Fruit fly (Drosophila melanogaster): ENCODE measurements around the gene Ubc2.
A peak's percentile ranks its signal among the peaks of the same experiment; 100 is the strongest.

The Ubc2 gene

dm6 chr2L:10751879-10752620 lies 15.8 kb downstream of the Ubc2 start (continued):
- TF ChIP-seq shn (GFP tag; optimal IDR thresholded peaks at IDR 0.05) = peak; percentile 89
- no peak for TF ChIP-seq D19B (GFP tag; optimal IDR thresholded peaks at IDR 0.05)
- peak; percentile 53 for TF ChIP-seq Bteb2 (GFP tag; optimal IDR thresholded peaks at IDR 0.05)
- peak; percentile 89 for TF ChIP-seq CG6254 (GFP tag; optimal IDR thresholded peaks at IDR 0.05)
- TF ChIP-seq Hand (GFP tag; optimal IDR thresholded peaks at IDR 0.05) = peak; percentile 46
- TF ChIP-seq z (GFP tag; IDR thresholded peaks at IDR 0.05) = peak; percentile 68
- TF ChIP-seq CG1529 (GFP tag; optimal IDR thresholded peaks at IDR 0.05) = peak; percentile 93
- TF ChIP-seq stwl (tag; optimal IDR thresholded peaks at IDR 0.05) = peak; percentile 68
- TF ChIP-seq CG2202 (tag; optimal IDR thresholded peaks at IDR 0.05) = peak; percentile 97
- 0 out of 4 replicates have a peak, but pooled peaks have one; percentile 56 for TF ChIP-seq chinmo (GFP tag; IDR thresholded peaks at IDR 0.05; ENCODE audit: partially characterized antibody)
- TF ChIP-seq jigr1 (GFP tag; IDR thresholded peaks at IDR 0.05) = no peak
- peak; percentile 69 for TF ChIP-seq CG6654 (GFP tag; optimal IDR thresholded peaks at IDR 0.05)
- TF ChIP-seq pita (GFP tag; optimal IDR thresholded peaks at IDR 0.05) = no peak
- TF ChIP-seq CG9609 (GFP tag; optimal IDR thresholded peaks at IDR 0.05) = peak; percentile 80
- no peak for TF ChIP-seq Opbp (GFP tag; IDR thresholded peaks at IDR 0.05; ENCODE audit: partially characterized antibody)
- peak; percentile 23 for TF ChIP-seq run (tag; optimal IDR thresholded peaks at IDR 0.05)
- TF ChIP-seq CG10543 (GFP tag; optimal IDR thresholded peaks at IDR 0.05) = peak; percentile 75
- TF ChIP-seq inv (GFP tag; IDR thresholded peaks at IDR 0.05; ENCODE audit: partially characterized antibody) = no peak
- TF ChIP-seq ham (GFP tag; IDR thresholded peaks at IDR 0.05) = no peak
- peak; percentile 64 for TF ChIP-seq sd (tag; optimal IDR thresholded peaks at IDR 0.05)
- 0 out of 2 replicates have a peak, but pooled peaks have one; percentile 32 for TF ChIP-seq bowl (GFP tag; IDR thresholded peaks at IDR 0.05)
- TF ChIP-seq row (GFP tag; IDR thresholded peaks at IDR 0.05) = peak; percentile 42; the same call in 1 of the 3 replicates
- TF ChIP-seq CG10654 (GFP tag; optimal IDR thresholded peaks at IDR 0.05) = peak; percentile 92
- TF ChIP-seq Optix (GFP tag; IDR thresholded peaks at IDR 0.05) = peak; percentile 78
- no peak for TF ChIP-seq unc-4 (GFP tag; IDR thresholded peaks at IDR 0.05; ENCODE audit: partially characterized antibody)
- TF ChIP-seq sug (tag; optimal IDR thresholded peaks at IDR 0.05) = peak; percentile 80
- TF ChIP-seq grn (GFP tag; optimal IDR thresholded peaks at IDR 0.05) = peak; percentile 98
- peak; percentile 94 for TF ChIP-seq HLHmδ (GFP tag; optimal IDR thresholded peaks at IDR 0.05)
- TF ChIP-seq Oaz (GFP tag; IDR thresholded peaks at IDR 0.05) = no peak
- peak; percentile 48; the same call in 2 of the 3 replicates for TF ChIP-seq CG7357 (GFP tag; IDR thresholded peaks at IDR 0.05)
- no peak for TF ChIP-seq Trl (optimal IDR thresholded peaks at IDR 0.05)
- TF ChIP-seq Trl (GFP tag; optimal IDR thresholded peaks at IDR 0.05) = peak; percentile 94
- peak; percentile 93 for TF ChIP-seq HHEX (GFP tag; optimal IDR thresholded peaks at IDR 0.05)
- TF ChIP-seq hth (optimal IDR thresholded peaks at IDR 0.05) = no peak
- peak; percentile 47; the same call in 1 of the 2 replicates for TF ChIP-seq dimm (GFP tag; IDR thresholded peaks at IDR 0.05)
- no peak for TF ChIP-seq ash1 (GFP tag; optimal IDR thresholded peaks at IDR 0.05)
- peak; percentile 85 for TF ChIP-seq CG3838 (GFP tag; optimal IDR thresholded peaks at IDR 0.05)
- peak; percentile 96 for TF ChIP-seq Med (GFP tag)
- TF ChIP-seq CG4424 (GFP tag; optimal IDR thresholded peaks at IDR 0.05) = peak; percentile 85
- TF ChIP-seq YL-1 (GFP tag; optimal IDR thresholded peaks at IDR 0.05) = peak; percentile 95
- no peak for TF ChIP-seq CG9932 (GFP tag; IDR thresholded peaks at IDR 0.05)
- TF ChIP-seq CG11085 (GFP tag; IDR thresholded peaks at IDR 0.05) = no peak
- TF ChIP-seq mirr (GFP tag; optimal IDR thresholded peaks at IDR 0.05) = peak; percentile 80
- 0 out of 2 replicates have a peak, but pooled peaks have one; percentile 51 for TF ChIP-seq Ptx1 (GFP tag; IDR thresholded peaks at IDR 0.05)
- peak; percentile 95 for TF ChIP-seq otp (GFP tag; IDR thresholded peaks at IDR 0.05)
- no peak for TF ChIP-seq Hr39 (optimal IDR thresholded peaks at IDR 0.05)
- peak; percentile 96 for TF ChIP-seq CG11398 (GFP tag; optimal IDR thresholded peaks at IDR 0.05)
- TF ChIP-seq CG30403 (GFP tag; optimal IDR thresholded peaks at IDR 0.05) = peak; percentile 28
- no peak for TF ChIP-seq al (GFP tag; IDR thresholded peaks at IDR 0.05)
- peak; percentile 87 for TF ChIP-seq en (GFP tag; optimal IDR thresholded peaks at IDR 0.05)
- peak; percentile 95 for TF ChIP-seq zfh1 (GFP tag; IDR thresholded peaks at IDR 0.05)

Measured in whole organism, embryonic.